Fruit fly (Drosophila melanogaster) whole organism, embryonic: Measurements from ENCODE around the gene tth.

Experiments
- CG10147 ChIP-seq: fragments of 200-800 bp; sonication (Bioruptor generic); optimal IDR thresholded peaks from 2 replicates; lab custom pipeline; 2019; ENCODE audit warnings: missing biosample characterization, mild to moderate bottlenecking, missing genetic modification characterization, moderate library complexity
- CG11247 ChIP-seq: fragments of 200-800 bp; sonication (Bioruptor generic); IDR thresholded peaks from 2 replicates; pipeline ENCODE4 v1.3.6; 2022; ENCODE audit warnings: missing biosample characterization, missing genetic modification characterization
- CG11398 ChIP-seq: fragments of 200-800 bp; sonication (Bioruptor generic); optimal IDR thresholded peaks from 2 replicates; lab custom pipeline; 2016; ENCODE audit warnings: missing biosample characterization, missing genetic modification characterization
- CG11504 ChIP-seq: fragments of 200-800 bp; sonication (Bioruptor generic); optimal IDR thresholded peaks from 3 replicates; lab custom pipeline; 2019; ENCODE audit warnings: missing biosample characterization, mild to moderate bottlenecking, missing genetic modification characterization, moderate library complexity
- CG14441 ChIP-seq: fragments of 200-800 bp; sonication (Bioruptor generic); IDR thresholded peaks from 2 replicates; pipeline ENCODE4 v1.3.6; 2022; ENCODE audit warnings: missing biosample characterization, missing genetic modification characterization
- CG14667 ChIP-seq: fragments of 200-800 bp; sonication (Bioruptor generic); IDR thresholded peaks from 2 replicates; pipeline ENCODE4 v1.3.6; 2022; ENCODE audit warnings: missing biosample characterization, missing genetic modification characterization
- CG14965 ChIP-seq: fragments of 200-800 bp; sonication (Bioruptor generic); optimal IDR thresholded peaks from 2 replicates; lab custom pipeline; 2016; ENCODE audit warnings: missing biosample characterization, missing genetic modification characterization, borderline replicate concordance
- CG15269 ChIP-seq: fragments of 200-800 bp; sonication (Bioruptor generic); optimal IDR thresholded peaks from 2 replicates; lab custom pipeline; 2018; ENCODE audit warnings: missing biosample characterization, mild to moderate bottlenecking, missing genetic modification characterization, moderate library complexity
- CG1602 ChIP-seq: fragments of 200-800 bp; sonication (Bioruptor generic); optimal IDR thresholded peaks from 3 replicates; lab custom pipeline; 2016; ENCODE audit warnings: missing biosample characterization, missing genetic modification characterization
- CG16813 ChIP-seq: fragments of 200-800 bp; sonication (Bioruptor generic); IDR thresholded peaks from 3 replicates; pipeline ENCODE4 v1.3.6; 2022; ENCODE audit warnings: missing biosample characterization, missing genetic modification characterization; ENCODE audit not compliant: partially characterized antibody
- CG2875 ChIP-seq: fragments of 200-800 bp; sonication (Bioruptor generic); optimal IDR thresholded peaks from 2 replicates; lab custom pipeline; 2017; ENCODE audit warnings: missing biosample characterization, mild to moderate bottlenecking, missing genetic modification characterization, missing genetic modification reagents
- CG3726 ChIP-seq: fragments of 200-800 bp; sonication (Bioruptor generic); IDR thresholded peaks from 3 replicates; pipeline ENCODE4, ENCODE4 v1.3.6; 2022; ENCODE audit warnings: missing biosample characterization, missing genetic modification characterization
- CG42726 ChIP-seq: fragments of 200-800 bp; sonication (Bioruptor generic); IDR thresholded peaks from 2 replicates; pipeline ENCODE4 v1.3.6; 2022; ENCODE audit warnings: missing biosample characterization, missing genetic modification characterization; ENCODE audit not compliant: partially characterized antibody
- CG6272 ChIP-seq: fragments of 200-800 bp; sonication (Bioruptor generic); IDR thresholded peaks from 2 replicates; pipeline ENCODE4 v1.3.6; 2022; ENCODE audit warnings: missing biosample characterization, missing genetic modification characterization
- CG6854 ChIP-seq: fragments of 200-800 bp; sonication (Bioruptor generic); optimal IDR thresholded peaks from 3 replicates; lab custom pipeline; 2017; ENCODE audit warnings: missing biosample characterization, mild to moderate bottlenecking, missing genetic modification characterization
- CG7928 ChIP-seq: fragments of 200-800 bp; sonication (Bioruptor generic); optimal IDR thresholded peaks from 2 replicates; lab custom pipeline; 2017; ENCODE audit warnings: missing biosample characterization, mild to moderate bottlenecking, missing genetic modification characterization
- CG8290 ChIP-seq, 3 experiments: fragments of 200-800 bp; sonication (Bioruptor generic); optimal IDR thresholded peaks; 2 replicates each; lab custom pipeline; 2016 to 2019; ENCODE audit warnings: missing biosample characterization in 3 of 3, missing genetic modification characterization in 3 of 3, mild to moderate bottlenecking in 2 of 3, moderate library complexity in 1 of 3
- CTCF ChIP-seq: fragments of 200-800 bp; sonication (Bioruptor generic); optimal IDR thresholded peaks from 2 replicates; lab custom pipeline; 2017; ENCODE audit warnings: missing biosample characterization, mild to moderate bottlenecking, missing genetic modification characterization, moderate library complexity
- CkIIα-i1 ChIP-seq: fragments of 200-800 bp; sonication (Bioruptor generic); IDR thresholded peaks from 2 replicates; pipeline ENCODE4 v1.3.6; 2022; ENCODE audit warnings: missing biosample characterization, missing genetic modification characterization
- D19B ChIP-seq: fragments of 200-800 bp; sonication (Bioruptor generic); optimal IDR thresholded peaks from 2 replicates; lab custom pipeline; 2017; ENCODE audit warnings: missing biosample characterization, mild to moderate bottlenecking, missing genetic modification characterization
- Dip2 ChIP-seq: fragments of 200-800 bp; sonication (Bioruptor generic); IDR thresholded peaks from 2 replicates; pipeline ENCODE4 v1.3.6; 2022; ENCODE audit warnings: missing biosample characterization, missing genetic modification characterization
- Drgx ChIP-seq: fragments of 200-800 bp; sonication (Bioruptor generic); IDR thresholded peaks from 2 replicates; pipeline ENCODE4 v1.3.6; 2022; ENCODE audit warnings: missing biosample characterization, missing genetic modification characterization
- E2f1 ChIP-seq: fragments of 200-800 bp; sonication (Bioruptor generic); IDR thresholded peaks from 2 replicates; pipeline ENCODE4 v1.3.6; 2022; ENCODE audit warnings: missing biosample characterization, missing genetic modification characterization
- Elba2 ChIP-seq: fragments of 200-800 bp; sonication (Bioruptor generic); optimal IDR thresholded peaks from 3 replicates; lab custom pipeline; 2016; ENCODE audit warnings: missing biosample characterization, missing genetic modification characterization
- HHEX ChIP-seq: fragments of 200-800 bp; sonication (Bioruptor generic); optimal IDR thresholded peaks from 3 replicates; lab custom pipeline; 2017; ENCODE audit warnings: missing biosample characterization, mild to moderate bottlenecking, missing genetic modification characterization, missing genetic modification reagents
- HmgZ ChIP-seq: fragments of 200-800 bp; sonication (Bioruptor generic); optimal IDR thresholded peaks from 2 replicates; lab custom pipeline; 2018; ENCODE audit warnings: missing biosample characterization, mild to moderate bottlenecking, missing genetic modification characterization
- Lhr ChIP-seq: fragments of 200-800 bp; sonication (Bioruptor generic); optimal IDR thresholded peaks from 3 replicates; lab custom pipeline; 2017; ENCODE audit warnings: mild to moderate bottlenecking, missing biosample characterization, missing genetic modification reagents, missing genetic modification characterization
- NFAT ChIP-seq: fragments of 200-800 bp; sonication (Bioruptor generic); IDR thresholded peaks from 2 replicates; pipeline ENCODE4 v1.3.6; 2022; ENCODE audit warnings: missing biosample characterization, missing genetic modification characterization
- NK7.1 ChIP-seq: fragments of 200-800 bp; sonication (Bioruptor generic); optimal IDR thresholded peaks from 3 replicates; lab custom pipeline; 2016; ENCODE audit warnings: missing biosample characterization, missing genetic modification characterization
- Oli ChIP-seq: fragments of 200-800 bp; sonication (Bioruptor generic); optimal IDR thresholded peaks from 2 replicates; lab custom pipeline; 2018; ENCODE audit warnings: missing biosample characterization, mild to moderate bottlenecking, missing genetic modification characterization, moderate library complexity
- Ptx1 ChIP-seq: fragments of 200-800 bp; sonication (Bioruptor generic); IDR thresholded peaks from 2 replicates; pipeline ENCODE4 v1.3.6; 2022; ENCODE audit warnings: missing biosample characterization, missing genetic modification characterization
- Ravus ChIP-seq: fragments of 200-800 bp; sonication (Bioruptor generic); IDR thresholded peaks from 2 replicates; pipeline ENCODE4 v1.3.6; 2022; ENCODE audit warnings: missing biosample characterization, missing genetic modification characterization
- Six4 ChIP-seq: fragments of 200-800 bp; sonication (Bioruptor generic); optimal IDR thresholded peaks from 2 replicates; lab custom pipeline; 2016; ENCODE audit warnings: missing biosample characterization, missing genetic modification characterization
- Sox102F ChIP-seq: fragments of 200-800 bp; sonication (Bioruptor generic); optimal IDR thresholded peaks from 2 replicates; lab custom pipeline; 2018; ENCODE audit warnings: missing biosample characterization, mild to moderate bottlenecking, missing genetic modification characterization, moderate library complexity
- Spps ChIP-seq: fragments of 200-800 bp; sonication (Bioruptor generic); optimal IDR thresholded peaks from 2 replicates; lab custom pipeline; 2018; ENCODE audit warnings: missing biosample characterization, mild to moderate bottlenecking, missing genetic modification characterization
- Tbp ChIP-seq: fragments of >200 bp; optimal IDR thresholded peaks from 2 replicates; lab custom pipeline; 2018; ENCODE audit warnings: missing biosample characterization, missing genetic modification characterization
- bbx ChIP-seq: fragments of 200-800 bp; sonication (Bioruptor generic); IDR thresholded peaks from 2 replicates; pipeline ENCODE4 v1.3.6; 2022; ENCODE audit warnings: missing biosample characterization, missing genetic modification characterization; ENCODE audit not compliant: partially characterized antibody
- btn ChIP-seq: fragments of 200-800 bp; sonication (Bioruptor generic); optimal IDR thresholded peaks from 2 replicates; lab custom pipeline; 2016; ENCODE audit warnings: missing biosample characterization, missing genetic modification characterization
- dm ChIP-seq: fragments of 200-800 bp; sonication (Bioruptor generic); optimal IDR thresholded peaks from 3 replicates; lab custom pipeline; 2016; ENCODE audit warnings: missing biosample characterization, missing genetic modification characterization
- ems ChIP-seq: fragments of 200-800 bp; sonication (Bioruptor generic); optimal IDR thresholded peaks from 3 replicates; lab custom pipeline; 2016; ENCODE audit warnings: missing biosample characterization, missing genetic modification characterization
- esg ChIP-seq: fragments of 200-800 bp; sonication (Bioruptor generic); conservative IDR thresholded peaks from 2 replicates; pipeline ENCODE4 v1.3.6; 2022; ENCODE audit warnings: missing biosample characterization, missing genetic modification characterization
- fd3F ChIP-seq: fragments of 200-800 bp; sonication (Bioruptor generic); optimal IDR thresholded peaks from 2 replicates; lab custom pipeline; 2018; ENCODE audit warnings: missing biosample characterization, mild to moderate bottlenecking, missing genetic modification characterization, moderate library complexity
- insv ChIP-seq, 2 experiments: fragments of 200-800 bp; sonication (Bioruptor generic); optimal IDR thresholded peaks; 3 replicates each; lab custom pipeline; 2016 to 2018; ENCODE audit warnings: missing biosample characterization in 2 of 2, missing genetic modification characterization in 2 of 2
- nmo ChIP-seq: fragments of 200-800 bp; sonication (Bioruptor generic); optimal IDR thresholded peaks from 2 replicates; lab custom pipeline; 2018; ENCODE audit warnings: missing biosample characterization, mild to moderate bottlenecking, missing genetic modification characterization, moderate library complexity
- sima ChIP-seq: fragments of 200-800 bp; sonication (Bioruptor generic); optimal IDR thresholded peaks from 2 replicates; lab custom pipeline; 2016; ENCODE audit warnings: missing biosample characterization, missing genetic modification characterization
- toy ChIP-seq: fragments of 200-800 bp; sonication (Bioruptor generic); IDR thresholded peaks from 2 replicates; pipeline ENCODE4 v1.3.6; 2022; ENCODE audit warnings: missing biosample characterization, missing genetic modification characterization
- wdn ChIP-seq: fragments of 200-800 bp; sonication (Bioruptor generic); IDR thresholded peaks from 2 replicates; pipeline ENCODE4 v1.3.6; 2022; ENCODE audit warnings: missing biosample characterization, missing genetic modification characterization
- zen2 ChIP-seq: fragments of 200-800 bp; sonication (Bioruptor generic); IDR thresholded peaks from 3 replicates; pipeline ENCODE4 v1.3.6; 2022; ENCODE audit warnings: missing biosample characterization, missing genetic modification characterization; ENCODE audit not compliant: partially characterized antibody
- zfh1 ChIP-seq: fragments of 200-800 bp; sonication (Bioruptor generic); IDR thresholded peaks from 3 replicates; pipeline ENCODE4 v1.3.6; 2022; ENCODE audit warnings: missing biosample characterization, missing genetic modification characterization

tth gene

dm6 chrX:13641115-13641890 lies 24.9 kb upstream of the tth start (continued):
- TF ChIP-seq ems: peak; percentile 93
- peak; percentile 62 for TF ChIP-seq Spps (tag; lab: Kevin White, UChicago)
- TF ChIP-seq CkIIα-i1 (GFP tag; lab: Robert Waterston, UW): 0 out of 2 replicates have a peak, but pooled peaks have one; percentile 49
- peak; percentile 89 for TF ChIP-seq esg (GFP tag; lab: Robert Waterston, UW)
- TF ChIP-seq CTCF: peak; percentile 40
- TF ChIP-seq CG15269 (tag; lab: Kevin White, UChicago): peak; percentile 94
- TF ChIP-seq fd3F (GFP tag; lab: Kevin White, UChicago): peak; percentile 90
- peak; percentile 93 for TF ChIP-seq E2f1 (GFP tag; lab: Robert Waterston, UW)
- peak; percentile 92 for TF ChIP-seq nmo
- peak; percentile 98 for TF ChIP-seq NFAT (GFP tag; lab: Robert Waterston, UW)
- TF ChIP-seq CG14441 (GFP tag; lab: Robert Waterston, UW): peak; percentile 93
- peak; percentile 84 for TF ChIP-seq CG3726 (GFP tag; lab: Robert Waterston, UW)
- no peak for TF ChIP-seq CG16813
- TF ChIP-seq zfh1: peak; percentile 92
- TF ChIP-seq toy (GFP tag; lab: Robert Waterston, UW): peak; percentile 84
- no peak for TF ChIP-seq bbx
- TF ChIP-seq CG10147 (GFP tag; lab: Kevin White, UChicago): peak; percentile 83
- peak; percentile 64 for TF ChIP-seq CG8290 (GFP tag; optimal IDR thresholded peaks at IDR 0.05; lab: Kevin White, UChicago)
- TF ChIP-seq CG8290 (tag; optimal IDR thresholded peaks at IDR 0.05; lab: Kevin White, UChicago): peak in 1 of 2 experiments; percentile 94
- TF ChIP-seq zen2 (GFP tag; lab: Robert Waterston, UW): no peak
- peak in 1 of 2 experiments; percentile 47 for TF ChIP-seq insv (GFP tag; optimal IDR thresholded peaks at IDR 0.05; lab: Kevin White, UChicago)
- TF ChIP-seq D19B (GFP tag; lab: Kevin White, UChicago): peak; percentile 87
- peak; percentile 51 for TF ChIP-seq CG7928 (GFP tag; lab: Kevin White, UChicago)
- peak; percentile 89 for TF ChIP-seq CG11247 (GFP tag; lab: Robert Waterston, UW)
- peak; percentile 86 for TF ChIP-seq CG6272
- peak; percentile 91 for TF ChIP-seq CG1602 (GFP tag; lab: Kevin White, UChicago)
- TF ChIP-seq Tbp (GFP tag; lab: Kevin White, UChicago): no peak
- peak; percentile 90 for TF ChIP-seq Drgx (GFP tag; lab: Robert Waterston, UW)
- peak; percentile 94 for TF ChIP-seq CG11398
- peak; percentile 92 for TF ChIP-seq btn (GFP tag; lab: Kevin White, UChicago)
- peak; percentile 85 for TF ChIP-seq CG6854 (GFP tag; lab: Kevin White, UChicago)
- peak; percentile 78 for TF ChIP-seq Ravus (GFP tag; lab: Robert Waterston, UW)
- peak; percentile 82 for TF ChIP-seq sima (GFP tag; lab: Kevin White, UChicago)
- peak; percentile 70 for TF ChIP-seq CG14965 (GFP tag; lab: Kevin White, UChicago)
- TF ChIP-seq HmgZ (tag; lab: Kevin White, UChicago): peak; percentile 95
- TF ChIP-seq Ptx1 (GFP tag; lab: Robert Waterston, UW): peak; percentile 95
- peak; percentile 33 for TF ChIP-seq Elba2 (GFP tag; lab: Kevin White, UChicago)
- peak; percentile 85 for TF ChIP-seq CG14667 (GFP tag; lab: Robert Waterston, UW)
- peak; percentile 79 for TF ChIP-seq NK7.1 (GFP tag; lab: Kevin White, UChicago)
- TF ChIP-seq CG2875 (GFP tag; lab: Kevin White, UChicago): peak; percentile 87
- TF ChIP-seq Sox102F (GFP tag; lab: Kevin White, UChicago): peak; percentile 95
- peak; percentile 94 for TF ChIP-seq CG11504 (tag; lab: Kevin White, UChicago)
- peak; percentile 62 for TF ChIP-seq Lhr (GFP tag; lab: Kevin White, UChicago)
- TF ChIP-seq HHEX (GFP tag; lab: Kevin White, UChicago): peak; percentile 91
- TF ChIP-seq dm (GFP tag; lab: Kevin White, UChicago): peak; percentile 90
- peak; percentile 88 for TF ChIP-seq Six4 (GFP tag; lab: Kevin White, UChicago)
- TF ChIP-seq Oli: peak; percentile 94
- TF ChIP-seq wdn: peak; percentile 92
- no peak for TF ChIP-seq CG42726
- 0 out of 2 replicates have a peak, but pooled peaks have one; percentile 23 for TF ChIP-seq Dip2 (GFP tag; lab: Robert Waterston, UW)
